Fruit fly (Drosophila melanogaster): ENCODE measurements around the gene CG42395.

DNA sequence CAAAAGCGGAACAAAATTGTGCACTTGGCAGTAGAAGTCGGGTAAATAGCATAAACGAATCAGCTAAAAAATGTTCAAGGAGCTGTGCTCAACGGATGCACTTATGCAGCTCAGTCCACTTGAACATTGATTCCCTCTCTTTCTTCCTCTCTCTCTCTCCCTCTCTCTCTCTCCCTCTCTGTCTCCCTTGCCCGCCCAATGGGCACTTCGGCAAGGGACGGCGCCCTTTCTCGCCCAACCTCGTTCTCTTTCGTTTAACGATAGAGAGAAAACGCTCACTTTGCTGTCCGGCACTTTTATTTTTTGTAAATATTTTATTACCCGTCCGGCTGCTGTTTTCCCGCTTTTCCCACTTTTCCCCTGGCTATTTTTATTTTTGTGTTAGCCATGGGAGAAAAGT is 31.6 kb downstream of the CG42395 start:
- TF ChIP-seq Sox14 (GFP tag; optimal IDR thresholded peaks at IDR 0.05) (no peak), CG34406 (GFP tag; optimal IDR thresholded peaks at IDR 0.05) (no peak), CG16779 (tag; optimal IDR thresholded peaks at IDR 0.05) (no peak), CG11902 (GFP tag; optimal IDR thresholded peaks at IDR 0.05) (no peak), CG8119 (GFP tag; IDR thresholded peaks at IDR 0.05) (no peak), Smox (GFP tag; optimal IDR thresholded peaks at IDR 0.05) (no peak)
